Worm (Caenorhabditis elegans) whole organism, L1 larva: ENCODE results near the gene fbxa-185.

Source experiments
- C16A3.4 ChIP-seq: fragments of 150-350 bp; optimal IDR thresholded peaks from 2 replicates; lab custom pipeline; 2014; ENCODE audit warnings: missing biosample characterization, missing genetic modification characterization
- F16B12.6 ChIP-seq: fragments of 150-350 bp; optimal IDR thresholded peaks from 2 replicates; lab custom pipeline; 2014; ENCODE audit warnings: missing biosample characterization, missing genetic modification characterization
- Y116A8C.19 ChIP-seq: sonication (generic microtip); optimal IDR thresholded peaks from 2 replicates; lab custom pipeline; 2016; ENCODE audit warnings: missing compliant biosample characterization, missing genetic modification characterization, borderline replicate concordance
- aha-1 ChIP-seq: fragments of 150-350 bp; optimal IDR thresholded peaks from 2 replicates; lab custom pipeline; 2014; ENCODE audit warnings: missing biosample characterization, missing genetic modification characterization
- aly-2 ChIP-seq: fragments of 150-350 bp; optimal IDR thresholded peaks from 2 replicates; lab custom pipeline; 2014; ENCODE audit warnings: missing biosample characterization, missing genetic modification characterization
- ceh-8 ChIP-seq: fragments of 200-800 bp; sonication (Bioruptor generic); optimal IDR thresholded peaks from 2 replicates; lab custom pipeline; 2018; ENCODE audit warnings: mild to moderate bottlenecking, missing genetic modification characterization, moderate library complexity, missing compliant biosample characterization
- ceh-82 ChIP-seq, 3 experiments: fragments of 150-350 bp in 1 of 3; sonication (generic microtip) in 2 of 3; optimal IDR thresholded peaks; 2 replicates each; lab custom pipeline; 2014 to 2017; ENCODE audit warnings: missing biosample characterization in 3 of 3, missing genetic modification characterization in 3 of 3
- ceh-88 ChIP-seq: fragments of 200-800 bp; sonication (Bioruptor generic); IDR thresholded peaks from 2 replicates; pipeline ENCODE4 v1.3.6; 2022; ENCODE audit warnings: missing genetic modification characterization, missing compliant biosample characterization
- ceh-90 ChIP-seq: sonication (generic microtip); optimal IDR thresholded peaks from 2 replicates; lab custom pipeline; 2016; ENCODE audit warnings: missing genetic modification characterization, missing compliant biosample characterization
- dsc-1 ChIP-seq: sonication (generic microtip); optimal IDR thresholded peaks from 2 replicates; lab custom pipeline; 2016; ENCODE audit warnings: mild to moderate bottlenecking, missing genetic modification characterization, missing compliant biosample characterization
- egl-13 ChIP-seq: sonication (generic microtip); optimal IDR thresholded peaks from 2 replicates; lab custom pipeline; 2016; ENCODE audit warnings: missing genotype, missing genetic modification reagents, missing genetic modification characterization, missing compliant biosample characterization
- ets-5 ChIP-seq: fragments of 200-800 bp; sonication (Bioruptor generic); IDR thresholded peaks from 2 replicates; pipeline ENCODE4 v1.3.6; 2022; ENCODE audit warnings: missing genetic modification characterization, missing compliant biosample characterization
- fkh-10 ChIP-seq: sonication (generic microtip); optimal IDR thresholded peaks from 2 replicates; lab custom pipeline; 2017; ENCODE audit warnings: missing biosample characterization, missing genetic modification reagents, missing genetic modification characterization
- fkh-4 ChIP-seq: sonication (generic microtip); optimal IDR thresholded peaks from 2 replicates; lab custom pipeline; 2016; ENCODE audit warnings: missing compliant biosample characterization, missing genetic modification characterization, borderline replicate concordance
- fkh-8 ChIP-seq: sonication (generic microtip); optimal IDR thresholded peaks from 2 replicates; lab custom pipeline; 2016; ENCODE audit warnings: mild to moderate bottlenecking, missing genetic modification characterization, missing compliant biosample characterization
- fos-1 ChIP-seq: fragments of 150-350 bp; optimal IDR thresholded peaks from 2 replicates; lab custom pipeline; 2014; ENCODE audit warnings: missing biosample characterization, missing genetic modification characterization
- hlh-17 ChIP-seq: fragments of 200-800 bp; sonication (Bioruptor generic); optimal IDR thresholded peaks from 2 replicates; lab custom pipeline; 2018; ENCODE audit warnings: missing genetic modification characterization, mild to moderate bottlenecking, missing compliant biosample characterization, moderate library complexity, borderline replicate concordance
- hlh-4 ChIP-seq: sonication (generic microtip); optimal IDR thresholded peaks from 2 replicates; lab custom pipeline; 2016; ENCODE audit warnings: mild to moderate bottlenecking, missing genetic modification characterization, missing compliant biosample characterization
- hpl-2 ChIP-seq: fragments of 150-350 bp; optimal IDR thresholded peaks from 2 replicates; lab custom pipeline; 2014; ENCODE audit warnings: missing biosample characterization, missing genetic modification reagents, missing genetic modification characterization
- irx-1 ChIP-seq: sonication (generic microtip); optimal IDR thresholded peaks from 2 replicates; lab custom pipeline; 2016; ENCODE audit warnings: missing genetic modification characterization, missing compliant biosample characterization
- isw-1 ChIP-seq: fragments of 200-800 bp; sonication (Bioruptor generic); IDR thresholded peaks from 2 replicates; pipeline ENCODE4 v1.3.6; 2022; ENCODE audit warnings: missing genetic modification characterization, missing compliant biosample characterization
- jun-1 ChIP-seq: fragments of 150-350 bp; optimal IDR thresholded peaks from 2 replicates; lab custom pipeline; 2014; ENCODE audit warnings: missing biosample characterization, missing genetic modification reagents, missing genetic modification characterization
- lin-14 ChIP-seq: fragments of 200-800 bp; sonication (Bioruptor generic); optimal IDR thresholded peaks from 2 replicates; lab custom pipeline; 2018; ENCODE audit warnings: mild to moderate bottlenecking, missing genetic modification characterization, moderate library complexity, missing compliant biosample characterization
- lin-15B ChIP-seq: fragments of 150-350 bp; sonication (generic microtip); optimal IDR thresholded peaks from 3 replicates; lab custom pipeline; 2014; ENCODE audit warnings: missing biosample characterization, missing genetic modification characterization
- lin-39 ChIP-seq: fragments of 150-350 bp; optimal IDR thresholded peaks from 2 replicates; lab custom pipeline; 2014; ENCODE audit warnings: missing biosample characterization, missing genetic modification reagents, missing genetic modification characterization
- lir-3 ChIP-seq: sonication (generic microtip); optimal IDR thresholded peaks from 2 replicates; lab custom pipeline; 2016; ENCODE audit warnings: mild to moderate bottlenecking, missing genetic modification characterization, moderate library complexity, missing compliant biosample characterization; ENCODE audit not compliant: poor library complexity
- lsy-2 ChIP-seq, 2 experiments: fragments of 150-350 bp; optimal IDR thresholded peaks; 2 replicates each; lab custom pipeline; 2014; ENCODE audit warnings: missing biosample characterization in 2 of 2, missing genetic modification characterization in 2 of 2
- mdl-1 ChIP-seq, 2 experiments: fragments of 150-350 bp; optimal IDR thresholded peaks; 2 replicates each; lab custom pipeline; 2014 to 2017; ENCODE audit warnings: missing biosample characterization in 2 of 2, missing genetic modification characterization in 2 of 2, inconsistent platforms in 1 of 2
- mef-2 ChIP-seq: fragments of 150-350 bp; optimal IDR thresholded peaks from 2 replicates; lab custom pipeline; 2014; ENCODE audit warnings: missing biosample characterization, missing genetic modification characterization
- nhr-11 ChIP-seq: fragments of 150-350 bp; optimal IDR thresholded peaks from 2 replicates; lab custom pipeline; 2014; ENCODE audit warnings: missing biosample characterization, missing genetic modification characterization
- nhr-20 ChIP-seq: sonication (generic microtip); optimal IDR thresholded peaks from 2 replicates; lab custom pipeline; 2016; ENCODE audit warnings: mild to moderate bottlenecking, missing genetic modification characterization, missing compliant biosample characterization
- nhr-28 ChIP-seq: fragments of 150-350 bp; optimal IDR thresholded peaks from 2 replicates; lab custom pipeline; 2014; ENCODE audit warnings: missing biosample characterization, missing genetic modification characterization
- nhr-71 ChIP-seq: sonication (generic microtip); optimal IDR thresholded peaks from 2 replicates; lab custom pipeline; 2016; ENCODE audit warnings: mild to moderate bottlenecking, missing genetic modification characterization, moderate library complexity, missing compliant biosample characterization
- nhr-76 ChIP-seq: sonication (generic microtip); optimal IDR thresholded peaks from 2 replicates; lab custom pipeline; 2017; ENCODE audit warnings: missing biosample characterization, missing genetic modification characterization
- nhr-84 ChIP-seq: sonication (generic microtip); optimal IDR thresholded peaks from 2 replicates; lab custom pipeline; 2017; ENCODE audit warnings: missing biosample characterization, missing genetic modification characterization
- nhr-85 ChIP-seq: sonication (generic microtip); peaks from one replicate; lab custom pipeline; 2016; ENCODE audit warnings: missing genetic modification characterization, inconsistent platforms, missing compliant biosample characterization
- pqm-1 ChIP-seq: sonication (generic microtip); optimal IDR thresholded peaks from 3 replicates; lab custom pipeline; 2017; ENCODE audit warnings: missing biosample characterization, missing genetic modification characterization
- rnt-1 ChIP-seq: sonication (generic microtip); optimal IDR thresholded peaks from 2 replicates; lab custom pipeline; 2016; ENCODE audit warnings: mild to moderate bottlenecking, missing genetic modification characterization, moderate library complexity, missing compliant biosample characterization
- snpc-4 ChIP-seq: fragments of 150-350 bp; optimal IDR thresholded peaks from 2 replicates; lab custom pipeline; 2014; ENCODE audit warnings: missing biosample characterization, missing genetic modification characterization
- snu-23 ChIP-seq: sonication (generic microtip); optimal IDR thresholded peaks from 2 replicates; lab custom pipeline; 2016; ENCODE audit warnings: missing genetic modification characterization, missing compliant biosample characterization
- sup-37 ChIP-seq: fragments of 200-800 bp; sonication (Bioruptor generic); optimal IDR thresholded peaks from 2 replicates; lab custom pipeline; 2018; ENCODE audit warnings: mild to moderate bottlenecking, missing genetic modification characterization, missing compliant biosample characterization
- swsn-7 ChIP-seq: sonication (generic microtip); optimal IDR thresholded peaks from 2 replicates; lab custom pipeline; 2016; ENCODE audit warnings: missing genetic modification characterization, missing compliant biosample characterization
- tbx-2 ChIP-seq: sonication (generic microtip); optimal IDR thresholded peaks from 2 replicates; lab custom pipeline; 2016; ENCODE audit warnings: missing genetic modification characterization, missing compliant biosample characterization
- unc-130 ChIP-seq: fragments of 150-350 bp; optimal IDR thresholded peaks from 2 replicates; lab custom pipeline; 2017; ENCODE audit warnings: missing biosample characterization, missing genetic modification characterization, inconsistent platforms
- unc-30 ChIP-seq: sonication (generic microtip); optimal IDR thresholded peaks from 2 replicates; lab custom pipeline; 2017; ENCODE audit warnings: missing biosample characterization, missing genetic modification characterization
- xbp-1 ChIP-seq: sonication (generic microtip); optimal IDR thresholded peaks from 2 replicates; lab custom pipeline; 2016; ENCODE audit warnings: missing genetic modification characterization, missing compliant biosample characterization
- zag-1 ChIP-seq: fragments of 150-350 bp; optimal IDR thresholded peaks from 2 replicates; lab custom pipeline; 2014; ENCODE audit warnings: missing biosample characterization, missing genetic modification characterization
- ztf-4 ChIP-seq: fragments of 150-350 bp; optimal IDR thresholded peaks from 2 replicates; lab custom pipeline; 2014; ENCODE audit warnings: missing biosample characterization, missing genetic modification characterization

The fbxa-185 gene

DNA sequence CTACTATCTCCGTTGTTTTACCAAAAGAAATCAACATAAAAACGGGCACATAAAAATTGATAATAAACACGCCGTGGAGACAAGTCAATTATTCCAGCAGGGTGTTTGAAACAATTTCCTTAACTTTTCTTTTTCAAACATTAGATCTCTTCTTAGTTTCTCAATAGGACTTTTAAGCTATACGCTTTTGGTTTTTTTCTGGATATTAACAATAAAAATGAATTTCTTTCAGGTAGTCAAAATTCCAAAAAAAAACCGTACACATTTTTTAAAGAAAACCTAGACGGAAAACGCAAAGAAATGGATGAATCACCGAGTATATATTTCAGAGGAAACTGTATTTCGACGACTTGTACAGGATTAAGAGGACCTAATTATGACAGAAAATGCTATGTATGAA lies at the start of gene fbxa-185:
Gene fbxa-185 (plus strand): TSS at position 301 of the 400 bp plus-strand sequence.
- TF ChIP-seq rnt-1 (tag; lab: Kevin White, UChicago) (no peak), lin-15B (no peak), fkh-10 (GFP tag; lab: Kevin White, UChicago) (no peak), fos-1 (no peak), ceh-8 (GFP tag; lab: Kevin White, UChicago) (no peak), hlh-4 (tag; lab: Kevin White, UChicago) (no peak), ceh-90 (tag; lab: Kevin White, UChicago) (no peak), unc-30 (tag; lab: Kevin White, UChicago) (no peak), aly-2 (tag; lab: Kevin White, UChicago) (no peak), ceh-88 (GFP tag; lab: Robert Waterston, UW) (no peak), lin-39 (tag; lab: Kevin White, UChicago) (no peak), nhr-85 (tag; lab: Kevin White, UChicago) (no peak), isw-1 (GFP tag; lab: Robert Waterston, UW) (no peak), nhr-76 (tag; lab: Kevin White, UChicago) (no peak), xbp-1 (no peak), unc-130 (no peak)
- TF ChIP-seq, all 84 proteins: peak for 0

DNA sequence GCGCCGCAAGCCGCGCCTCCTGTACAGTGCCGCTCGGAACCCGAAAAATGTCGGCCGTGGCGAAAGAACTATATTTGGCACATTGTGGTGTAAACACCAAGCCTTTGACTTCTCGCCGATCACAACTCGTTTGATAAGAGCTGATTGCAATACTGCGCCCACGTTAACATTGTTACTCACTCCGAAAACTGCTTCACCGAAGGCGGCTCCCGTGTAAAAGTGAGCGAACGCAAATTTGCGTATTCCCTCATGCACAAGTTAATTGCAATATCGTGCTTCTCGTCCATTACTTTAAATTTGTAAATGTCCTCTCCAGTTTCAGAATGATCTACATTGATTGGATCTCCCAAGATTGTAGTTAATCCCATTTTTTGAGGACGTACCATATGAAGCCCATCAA lies 47.3 kb upstream of the fbxa-185 start:
- TF ChIP-seq irx-1 (tag; lab: Kevin White, UChicago) (no peak), nhr-20 (tag; lab: Kevin White, UChicago) (no peak), Y116A8C.19 (no peak), snu-23 (GFP tag; lab: Kevin White, UChicago) (no peak), dsc-1 (tag; lab: Kevin White, UChicago) (no peak), unc-30 (tag; lab: Kevin White, UChicago) (no peak), fos-1 (no peak), ceh-82 (tag; optimal IDR thresholded peaks at IDR 0.05; lab: Kevin White, UChicago) (no peak)

DNA sequence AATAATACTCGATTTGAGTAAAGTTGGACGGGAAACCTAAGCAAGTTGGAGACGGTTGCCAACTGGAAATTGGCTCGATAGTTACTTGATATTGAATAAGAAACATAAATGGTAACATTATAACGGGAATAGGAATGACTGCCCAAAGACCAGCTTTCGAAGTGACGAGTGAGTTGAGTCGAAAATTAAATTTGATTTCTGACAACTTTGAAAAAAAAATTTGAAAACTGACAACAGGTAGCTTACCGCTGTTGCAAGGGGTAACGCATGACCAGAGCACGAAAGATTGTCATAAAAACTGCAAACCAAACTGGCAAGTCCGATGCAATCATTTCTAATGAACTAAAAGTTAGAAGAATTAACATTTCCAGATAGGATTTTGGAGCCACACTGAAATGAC lies 38.7 kb upstream of the fbxa-185 start:
- TF ChIP-seq ceh-8 (GFP tag; lab: Kevin White, UChicago) (no peak), dsc-1 (tag; lab: Kevin White, UChicago) (no peak), F16B12.6 (no peak), sup-37 (GFP tag; lab: Kevin White, UChicago) (no peak)

DNA sequence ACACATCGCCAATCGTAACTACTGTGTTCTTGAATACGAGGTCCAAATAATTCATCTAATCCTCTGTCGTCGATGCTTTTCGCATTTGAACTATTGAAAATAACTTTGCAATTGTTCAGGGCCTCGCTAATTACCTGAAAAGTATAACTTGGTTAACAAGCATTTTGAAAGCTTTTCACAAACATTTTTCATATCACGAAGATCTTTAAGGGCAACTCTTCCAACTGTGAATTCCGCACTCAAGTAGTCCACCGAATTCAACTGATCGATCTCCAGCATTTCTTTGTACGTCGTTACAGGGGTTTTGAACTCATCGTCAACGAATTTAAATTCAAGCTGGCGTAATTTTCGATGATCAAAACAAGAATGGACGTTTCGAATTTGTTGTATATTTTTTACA lies 35.0 kb upstream of the fbxa-185 start:
- TF ChIP-seq xbp-1 (no peak), Y116A8C.19 (no peak), lir-3 (tag; lab: Kevin White, UChicago) (no peak), nhr-11 (no peak), nhr-84 (tag; lab: Kevin White, UChicago) (no peak), nhr-28 (tag; lab: Kevin White, UChicago) (no peak), ets-5 (no peak), ceh-88 (GFP tag; lab: Robert Waterston, UW) (no peak), lsy-2 (tag; optimal IDR thresholded peaks at IDR 0.05; lab: Kevin White, UChicago) (no peak), mef-2 (no peak), swsn-7 (tag; lab: Kevin White, UChicago) (no peak), mdl-1 (tag; optimal IDR thresholded peaks at IDR 0.05; lab: Kevin White, UChicago) (no peak), fkh-4 (tag; lab: Kevin White, UChicago) (no peak), lin-14 (GFP tag; lab: Kevin White, UChicago) (no peak)

DNA sequence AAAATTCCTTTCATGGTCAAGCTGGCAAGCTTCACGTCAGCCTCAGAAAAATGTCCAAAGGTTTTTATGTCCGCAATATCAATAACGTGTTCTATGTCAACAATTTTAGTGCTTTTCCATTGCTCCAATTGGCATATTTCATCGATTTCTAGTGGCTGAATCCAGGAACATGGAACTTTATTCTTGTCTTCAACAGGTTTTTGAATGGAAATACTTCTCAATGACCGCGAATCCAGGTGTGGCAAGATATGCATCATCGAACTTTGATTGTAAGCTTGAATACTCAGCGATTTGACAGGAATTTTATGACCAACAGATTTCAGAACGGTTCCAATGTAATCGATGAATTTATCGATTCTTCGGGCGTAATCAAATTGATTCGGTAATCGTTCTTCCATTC lies 32.8 kb upstream of the fbxa-185 start:
- no peak for TF ChIP-seq unc-30 (tag; lab: Kevin White, UChicago)
- TF ChIP-seq hpl-2: no peak
- no peak for TF ChIP-seq nhr-85 (tag; lab: Kevin White, UChicago)
- TF ChIP-seq hlh-17 (GFP tag; lab: Kevin White, UChicago): no peak
- no peak for TF ChIP-seq fkh-8 (tag; lab: Kevin White, UChicago)
- no peak for TF ChIP-seq nhr-71
- no peak for TF ChIP-seq aha-1
- TF ChIP-seq jun-1: no peak
- no peak for TF ChIP-seq pqm-1 (tag; lab: Kevin White, UChicago)
- no peak for TF ChIP-seq ceh-88 (GFP tag; lab: Robert Waterston, UW)
- TF ChIP-seq sup-37 (GFP tag; lab: Kevin White, UChicago): no peak
- no peak for TF ChIP-seq tbx-2 (tag; lab: Kevin White, UChicago)
- TF ChIP-seq rnt-1 (tag; lab: Kevin White, UChicago): no peak
- TF ChIP-seq zag-1 (tag; lab: Kevin White, UChicago): no peak
- TF ChIP-seq egl-13 (tag; lab: Kevin White, UChicago): no peak
- TF ChIP-seq C16A3.4 (tag; lab: Kevin White, UChicago): no peak
- TF ChIP-seq nhr-20 (tag; lab: Kevin White, UChicago): no peak
- TF ChIP-seq snpc-4 (tag; lab: Kevin White, UChicago): no peak
- no peak for TF ChIP-seq ztf-4
